Worm (Caenorhabditis elegans) whole organism, L1 larva: ENCODE data around the gene pde-12.

Experiments
- hlh-4 ChIP-seq: sonication (generic microtip); optimal IDR thresholded peaks from 2 replicates; lab custom pipeline; 2016; ENCODE audit warnings: mild to moderate bottlenecking, missing genetic modification characterization, missing compliant biosample characterization
- mdl-1 ChIP-seq, 2 experiments: fragments of 150-350 bp; optimal IDR thresholded peaks; 2 replicates each; lab custom pipeline; 2014 to 2017; ENCODE audit warnings: missing biosample characterization in 2 of 2, missing genetic modification characterization in 2 of 2, inconsistent platforms in 1 of 2

ce11 chrIII:10881462-10881861 is 36.6 kb upstream of the pde-12 start, which contains the start of gene athp-1:
- TF ChIP-seq hlh-4 = no peak
- TF ChIP-seq mdl-1 (tag; optimal IDR thresholded peaks at IDR 0.05; lab: Kevin White, UChicago) = no peak
